Fruit fly (Drosophila melanogaster): Measurements from ENCODE around the gene CG11106.

CG11106 gene

dm6 chrX:11153826-11154510, 48.1 kb upstream of the CG11106 start, which contains the start of the genes rtv and Dlic (continued):
- TF ChIP-seq twi (tag; optimal IDR thresholded peaks at IDR 0.05) (no peak), CG8924 (tag; optimal IDR thresholded peaks at IDR 0.05) (peak; percentile 30), CG11504 (tag; optimal IDR thresholded peaks at IDR 0.05) (peak; percentile 44), CG6854 (GFP tag; optimal IDR thresholded peaks at IDR 0.05) (no peak), zen2 (GFP tag; IDR thresholded peaks at IDR 0.05; ENCODE audit: partially characterized antibody) (peak; percentile 22; the same call in 1 of the 3 replicates), unpg (GFP tag; optimal IDR thresholded peaks at IDR 0.05) (peak; percentile 1), Antp (GFP tag; optimal IDR thresholded peaks at IDR 0.05) (peak; percentile 41), Myb (GFP tag; optimal IDR thresholded peaks at IDR 0.05) (peak; percentile 29), lilli (GFP tag; optimal IDR thresholded peaks at IDR 0.05) (peak; percentile 24), phol (tag; optimal IDR thresholded peaks at IDR 0.05) (peak; percentile 28), Ets65A (GFP tag) (peak; percentile 85), Elba2 (GFP tag; optimal IDR thresholded peaks at IDR 0.05) (no peak), crol (GFP tag; IDR thresholded peaks at IDR 0.05) (peak; percentile 64), CG16815 (GFP tag; optimal IDR thresholded peaks at IDR 0.05) (no peak), Fer2 (tag; optimal IDR thresholded peaks at IDR 0.05) (no peak), CG5245 (GFP tag; optimal IDR thresholded peaks at IDR 0.05) (peak; percentile 32), CG13894 (tag; optimal IDR thresholded peaks at IDR 0.05) (peak; percentile 53), CG14860 (GFP tag; IDR thresholded peaks at IDR 0.05; ENCODE audit: partially characterized antibody) (peak; percentile 57; the same call in 2 of the 3 replicates), Sry-δ (GFP tag; optimal IDR thresholded peaks at IDR 0.05) (peak; percentile 43), Hsf (GFP tag; optimal IDR thresholded peaks at IDR 0.05) (peak; percentile 42), CG10979 (tag; optimal IDR thresholded peaks at IDR 0.05) (no peak), bcd (GFP tag; optimal IDR thresholded peaks at IDR 0.05) (peak; percentile 16), CG1602 (GFP tag; optimal IDR thresholded peaks at IDR 0.05) (no peak), HmgD (GFP tag; optimal IDR thresholded peaks at IDR 0.05) (peak; percentile 21), slbo (GFP tag; IDR thresholded peaks at IDR 0.05) (peak; percentile 43; the same call in 1 of the 2 replicates), Drgx (GFP tag; IDR thresholded peaks at IDR 0.05) (no peak), inv (GFP tag; IDR thresholded peaks at IDR 0.05; ENCODE audit: partially characterized antibody) (peak; percentile 63), Ptx1 (GFP tag; IDR thresholded peaks at IDR 0.05) (peak; percentile 37; the same call in 1 of the 2 replicates), tin (GFP tag; optimal IDR thresholded peaks at IDR 0.05) (peak; percentile 40), Xbp1 (GFP tag; optimal IDR thresholded peaks at IDR 0.05) (peak; percentile 47), CG14710 (tag; optimal IDR thresholded peaks at IDR 0.05) (peak; percentile 63), pita (GFP tag; optimal IDR thresholded peaks at IDR 0.05) (peak; percentile 8), knrl (GFP tag; IDR thresholded peaks at IDR 0.05; ENCODE audit: partially characterized antibody) (peak; percentile 74), tap (tag; optimal IDR thresholded peaks at IDR 0.05) (no peak), hbn (GFP tag; IDR thresholded peaks at IDR 0.05; ENCODE audit: partially characterized antibody) (peak; percentile 82), ind (GFP tag; optimal IDR thresholded peaks at IDR 0.05) (peak; percentile 25), CG2116 (GFP tag; optimal IDR thresholded peaks at IDR 0.05) (peak; percentile 67), jing (GFP tag; optimal IDR thresholded peaks at IDR 0.05) (no peak), unc-4 (GFP tag; IDR thresholded peaks at IDR 0.05; ENCODE audit: partially characterized antibody) (peak; percentile 79), Bgb (GFP tag; IDR thresholded peaks at IDR 0.05; ENCODE audit: partially characterized antibody) (peak; percentile 57; the same call in 1 of the 2 replicates), HLH4C (GFP tag; IDR thresholded peaks at IDR 0.05; ENCODE audit: partially characterized antibody) (peak; percentile 62), CG13296 (GFP tag; optimal IDR thresholded peaks at IDR 0.05) (no peak), Mad (GFP tag; optimal IDR thresholded peaks at IDR 0.05) (no peak), CG42726 (GFP tag; IDR thresholded peaks at IDR 0.05; ENCODE audit: partially characterized antibody) (0 out of 2 replicates have a peak, but pooled peaks have one; percentile 37), CG16863 (GFP tag; optimal IDR thresholded peaks at IDR 0.05) (peak; percentile 29), CG31441 (GFP tag; IDR thresholded peaks at IDR 0.05) (peak; percentile 63; the same call in 1 of the 2 replicates), zfh1 (GFP tag; IDR thresholded peaks at IDR 0.05) (0 out of 3 replicates have a peak, but pooled peaks have one; percentile 19), CG3995 (GFP tag; optimal IDR thresholded peaks at IDR 0.05) (peak; percentile 96)

All from whole organism, embryonic.